Worm (Caenorhabditis elegans) whole organism, L1 larva: ENCODE measurements around the gene citk-1.

Experiments
- C04F5.9 ChIP-seq: sonication (generic microtip); optimal IDR thresholded peaks from 2 replicates; lab custom pipeline; 2016; ENCODE audit warnings: missing genetic modification characterization, missing compliant biosample characterization
- C16A3.4 ChIP-seq: fragments of 150-350 bp; optimal IDR thresholded peaks from 2 replicates; lab custom pipeline; 2014; ENCODE audit warnings: missing biosample characterization, missing genetic modification characterization
- F16B12.6 ChIP-seq: fragments of 150-350 bp; optimal IDR thresholded peaks from 2 replicates; lab custom pipeline; 2014; ENCODE audit warnings: missing biosample characterization, missing genetic modification characterization
- aha-1 ChIP-seq: fragments of 150-350 bp; optimal IDR thresholded peaks from 2 replicates; lab custom pipeline; 2014; ENCODE audit warnings: missing biosample characterization, missing genetic modification characterization
- alr-1 ChIP-seq: fragments of 200-800 bp; sonication (Bioruptor generic); optimal IDR thresholded peaks from 2 replicates; lab custom pipeline; 2018; ENCODE audit warnings: borderline replicate concordance, mild to moderate bottlenecking, missing genetic modification characterization, missing compliant biosample characterization
- aly-2 ChIP-seq: fragments of 150-350 bp; optimal IDR thresholded peaks from 2 replicates; lab custom pipeline; 2014; ENCODE audit warnings: missing biosample characterization, missing genetic modification characterization
- blmp-1 ChIP-seq: fragments of 150-350 bp; optimal IDR thresholded peaks from 2 replicates; lab custom pipeline; 2014; ENCODE audit warnings: missing biosample characterization, missing genetic modification characterization
- ceh-88 ChIP-seq: fragments of 200-800 bp; sonication (Bioruptor generic); IDR thresholded peaks from 2 replicates; pipeline ENCODE4 v1.3.6; 2022; ENCODE audit warnings: missing genetic modification characterization, missing compliant biosample characterization
- ceh-90 ChIP-seq: sonication (generic microtip); optimal IDR thresholded peaks from 2 replicates; lab custom pipeline; 2016; ENCODE audit warnings: missing genetic modification characterization, missing compliant biosample characterization
- ces-1 ChIP-seq: fragments of 150-350 bp; optimal IDR thresholded peaks from 2 replicates; lab custom pipeline; 2014; ENCODE audit warnings: missing biosample characterization, missing genetic modification reagents, missing genetic modification characterization
- dpl-1 ChIP-seq, 3 experiments: fragments of 150-350 bp in 2 of 3; sonication (generic microtip) in 1 of 3; optimal IDR thresholded peaks; 2 replicates each; lab custom pipeline; 2014 to 2017; ENCODE audit warnings: missing biosample characterization in 3 of 3, missing genetic modification characterization in 3 of 3, missing genetic modification reagents in 3 of 3
- dsc-1 ChIP-seq: sonication (generic microtip); optimal IDR thresholded peaks from 2 replicates; lab custom pipeline; 2016; ENCODE audit warnings: mild to moderate bottlenecking, missing genetic modification characterization, missing compliant biosample characterization
- egl-13 ChIP-seq: sonication (generic microtip); optimal IDR thresholded peaks from 2 replicates; lab custom pipeline; 2016; ENCODE audit warnings: missing genotype, missing genetic modification reagents, missing genetic modification characterization, missing compliant biosample characterization
- egl-27 ChIP-seq, 2 experiments: fragments of 150-350 bp in 1 of 2; sonication (generic microtip); optimal IDR thresholded peaks; 3 replicates each; lab custom pipeline; 2017 to 2018; ENCODE audit warnings: missing biosample characterization in 2 of 2, missing genetic modification characterization in 2 of 2, missing genetic modification reagents in 2 of 2
- elt-3 ChIP-seq, 6 experiments: fragments of 150-350 bp in 1 of 6; sonication (generic microtip); optimal IDR thresholded peaks; 2 replicates each; lab custom pipeline; 2017 to 2018; ENCODE audit warnings: missing biosample characterization in 6 of 6, missing genetic modification characterization in 6 of 6, inconsistent platforms in 1 of 6
- ets-5 ChIP-seq: fragments of 200-800 bp; sonication (Bioruptor generic); IDR thresholded peaks from 2 replicates; pipeline ENCODE4 v1.3.6; 2022; ENCODE audit warnings: missing genetic modification characterization, missing compliant biosample characterization
- fkh-10 ChIP-seq: sonication (generic microtip); optimal IDR thresholded peaks from 2 replicates; lab custom pipeline; 2017; ENCODE audit warnings: missing biosample characterization, missing genetic modification reagents, missing genetic modification characterization
- fkh-4 ChIP-seq: sonication (generic microtip); optimal IDR thresholded peaks from 2 replicates; lab custom pipeline; 2016; ENCODE audit warnings: missing compliant biosample characterization, missing genetic modification characterization, borderline replicate concordance
- fkh-8 ChIP-seq: sonication (generic microtip); optimal IDR thresholded peaks from 2 replicates; lab custom pipeline; 2016; ENCODE audit warnings: mild to moderate bottlenecking, missing genetic modification characterization, missing compliant biosample characterization
- fos-1 ChIP-seq: fragments of 150-350 bp; optimal IDR thresholded peaks from 2 replicates; lab custom pipeline; 2014; ENCODE audit warnings: missing biosample characterization, missing genetic modification characterization
- hlh-4 ChIP-seq: sonication (generic microtip); optimal IDR thresholded peaks from 2 replicates; lab custom pipeline; 2016; ENCODE audit warnings: mild to moderate bottlenecking, missing genetic modification characterization, missing compliant biosample characterization
- lin-14 ChIP-seq: fragments of 200-800 bp; sonication (Bioruptor generic); optimal IDR thresholded peaks from 2 replicates; lab custom pipeline; 2018; ENCODE audit warnings: mild to moderate bottlenecking, missing genetic modification characterization, moderate library complexity, missing compliant biosample characterization
- lir-3 ChIP-seq: sonication (generic microtip); optimal IDR thresholded peaks from 2 replicates; lab custom pipeline; 2016; ENCODE audit warnings: mild to moderate bottlenecking, missing genetic modification characterization, moderate library complexity, missing compliant biosample characterization; ENCODE audit not compliant: poor library complexity
- lsy-2 ChIP-seq, 2 experiments: fragments of 150-350 bp; optimal IDR thresholded peaks; 2 replicates each; lab custom pipeline; 2014; ENCODE audit warnings: missing biosample characterization in 2 of 2, missing genetic modification characterization in 2 of 2
- mab-9 ChIP-seq: fragments of 200-800 bp; sonication (Bioruptor generic); IDR thresholded peaks from 2 replicates; pipeline ENCODE4 v1.3.6; 2022; ENCODE audit warnings: missing genetic modification reagents, missing genetic modification characterization, missing compliant biosample characterization
- mdl-1 ChIP-seq, 2 experiments: fragments of 150-350 bp; optimal IDR thresholded peaks; 2 replicates each; lab custom pipeline; 2014 to 2017; ENCODE audit warnings: missing biosample characterization in 2 of 2, missing genetic modification characterization in 2 of 2, inconsistent platforms in 1 of 2
- nhr-11 ChIP-seq: fragments of 150-350 bp; optimal IDR thresholded peaks from 2 replicates; lab custom pipeline; 2014; ENCODE audit warnings: missing biosample characterization, missing genetic modification characterization
- nhr-19 ChIP-seq: fragments of 200-800 bp; sonication (Bioruptor generic); conservative IDR thresholded peaks from 2 replicates; pipeline ENCODE4 v1.3.6; 2022; ENCODE audit warnings: missing genetic modification characterization, missing compliant biosample characterization
- nhr-20 ChIP-seq: sonication (generic microtip); optimal IDR thresholded peaks from 2 replicates; lab custom pipeline; 2016; ENCODE audit warnings: mild to moderate bottlenecking, missing genetic modification characterization, missing compliant biosample characterization
- nhr-237 ChIP-seq: fragments of 150-350 bp; optimal IDR thresholded peaks from 2 replicates; lab custom pipeline; 2014; ENCODE audit warnings: missing biosample characterization, missing genetic modification characterization
- nhr-28 ChIP-seq: fragments of 150-350 bp; optimal IDR thresholded peaks from 2 replicates; lab custom pipeline; 2014; ENCODE audit warnings: missing biosample characterization, missing genetic modification characterization
- nhr-76 ChIP-seq: sonication (generic microtip); optimal IDR thresholded peaks from 2 replicates; lab custom pipeline; 2017; ENCODE audit warnings: missing biosample characterization, missing genetic modification characterization
- nhr-77 ChIP-seq: fragments of 150-350 bp; optimal IDR thresholded peaks from 2 replicates; lab custom pipeline; 2014; ENCODE audit warnings: missing biosample characterization, missing genetic modification characterization
- nhr-85 ChIP-seq: sonication (generic microtip); peaks from one replicate; lab custom pipeline; 2016; ENCODE audit warnings: missing genetic modification characterization, inconsistent platforms, missing compliant biosample characterization
- rnt-1 ChIP-seq: sonication (generic microtip); optimal IDR thresholded peaks from 2 replicates; lab custom pipeline; 2016; ENCODE audit warnings: mild to moderate bottlenecking, missing genetic modification characterization, moderate library complexity, missing compliant biosample characterization
- skn-1 ChIP-seq: fragments of 150-350 bp; optimal IDR thresholded peaks from 2 replicates; lab custom pipeline; 2014; ENCODE audit warnings: missing biosample characterization, missing genetic modification characterization
- snpc-4 ChIP-seq: fragments of 150-350 bp; optimal IDR thresholded peaks from 2 replicates; lab custom pipeline; 2014; ENCODE audit warnings: missing biosample characterization, missing genetic modification characterization
- snu-23 ChIP-seq: sonication (generic microtip); optimal IDR thresholded peaks from 2 replicates; lab custom pipeline; 2016; ENCODE audit warnings: missing genetic modification characterization, missing compliant biosample characterization
- sox-4 ChIP-seq: sonication (generic microtip); optimal IDR thresholded peaks from 2 replicates; lab custom pipeline; 2016; ENCODE audit warnings: missing genetic modification characterization, missing compliant biosample characterization
- sptf-1 ChIP-seq: fragments of 150-350 bp; optimal IDR thresholded peaks from 2 replicates; lab custom pipeline; 2014; ENCODE audit warnings: missing biosample characterization, missing genetic modification characterization
- swsn-7 ChIP-seq: sonication (generic microtip); optimal IDR thresholded peaks from 2 replicates; lab custom pipeline; 2016; ENCODE audit warnings: missing genetic modification characterization, missing compliant biosample characterization
- unc-130 ChIP-seq: fragments of 150-350 bp; optimal IDR thresholded peaks from 2 replicates; lab custom pipeline; 2017; ENCODE audit warnings: missing biosample characterization, missing genetic modification characterization, inconsistent platforms
- unc-30 ChIP-seq: sonication (generic microtip); optimal IDR thresholded peaks from 2 replicates; lab custom pipeline; 2017; ENCODE audit warnings: missing biosample characterization, missing genetic modification characterization
- unc-98 ChIP-seq: fragments of 200-800 bp; sonication (Bioruptor generic); IDR thresholded peaks from 2 replicates; pipeline ENCODE4 v1.3.6; 2022; ENCODE audit warnings: missing genetic modification characterization, missing compliant biosample characterization
- vab-15 ChIP-seq: sonication (generic microtip); optimal IDR thresholded peaks from 2 replicates; lab custom pipeline; 2017; ENCODE audit warnings: missing genotype, mild to moderate bottlenecking, missing genetic modification characterization, missing compliant biosample characterization
- zag-1 ChIP-seq: fragments of 150-350 bp; optimal IDR thresholded peaks from 2 replicates; lab custom pipeline; 2014; ENCODE audit warnings: missing biosample characterization, missing genetic modification characterization
- zip-4 ChIP-seq: fragments of 200-800 bp; sonication (Bioruptor generic); optimal IDR thresholded peaks from 2 replicates; lab custom pipeline; 2018; ENCODE audit warnings: mild to moderate bottlenecking, missing genetic modification characterization, moderate library complexity, missing compliant biosample characterization

citk-1 gene

DNA sequence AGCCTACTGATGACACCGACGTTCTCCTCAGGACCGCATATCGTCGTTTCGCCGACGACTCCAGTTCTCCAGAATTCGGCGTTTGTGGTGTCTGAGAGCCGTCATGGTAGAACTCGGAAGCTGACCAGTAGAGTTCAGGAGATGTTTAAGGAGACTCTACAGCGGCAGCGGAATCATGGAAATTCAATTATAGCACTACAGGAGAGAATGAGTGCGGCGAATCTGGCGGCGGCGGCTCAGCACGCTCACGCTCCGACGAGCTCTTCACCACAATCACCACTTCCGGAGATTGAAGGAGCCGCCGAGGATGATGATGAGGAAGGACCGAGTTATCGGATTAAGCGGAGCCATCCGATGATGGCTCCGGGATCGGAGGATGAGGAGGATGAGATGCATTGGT lies 29.1 kb upstream of the citk-1 start:
- TF ChIP-seq unc-130 (no peak), mdl-1 (tag; optimal IDR thresholded peaks at IDR 0.05; lab: Kevin White, UChicago) (no peak), mab-9 (GFP tag; lab: Robert Waterston, UW) (no peak), nhr-28 (tag; lab: Kevin White, UChicago) (no peak)

DNA sequence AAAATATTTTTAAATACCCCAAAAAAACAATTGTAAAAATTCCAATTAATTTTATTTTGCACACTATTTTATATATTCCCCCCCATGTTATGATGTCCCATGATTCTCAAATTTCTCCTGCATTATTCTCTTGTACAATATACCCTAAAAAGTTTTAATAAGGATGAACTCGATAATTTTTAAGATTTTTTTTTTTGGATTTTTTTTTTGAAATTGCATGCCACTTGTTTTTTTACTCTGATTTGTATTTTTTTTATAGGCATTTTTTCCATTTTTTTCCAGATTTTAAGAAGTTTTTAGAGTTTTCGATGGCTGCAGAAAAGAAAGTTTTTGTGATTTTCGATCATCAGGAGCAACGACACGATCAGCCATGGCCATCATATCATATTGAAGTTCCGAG lies 26.3 kb upstream of the citk-1 start, which contains the start of gene hda-10:
TSS of gene hda-10 (plus strand) at position 301 of the 400 bp plus-strand sequence.
- TF ChIP-seq nhr-85 (tag; lab: Kevin White, UChicago) (no peak), egl-13 (tag; lab: Kevin White, UChicago) (no peak), unc-30 (no peak), blmp-1 (tag; lab: Kevin White, UChicago) (no peak), ces-1 (no peak), nhr-237 (tag; lab: Kevin White, UChicago) (no peak), zag-1 (tag; lab: Kevin White, UChicago) (no peak), egl-27 (tag; optimal IDR thresholded peaks at IDR 0.05; lab: Kevin White, UChicago) (no peak), nhr-28 (tag; lab: Kevin White, UChicago) (no peak), C16A3.4 (tag; lab: Kevin White, UChicago) (no peak), ceh-90 (tag; lab: Kevin White, UChicago) (no peak), vab-15 (tag; lab: Kevin White, UChicago) (no peak)
- TF ChIP-seq, all 84 proteins: peak for 0

DNA sequence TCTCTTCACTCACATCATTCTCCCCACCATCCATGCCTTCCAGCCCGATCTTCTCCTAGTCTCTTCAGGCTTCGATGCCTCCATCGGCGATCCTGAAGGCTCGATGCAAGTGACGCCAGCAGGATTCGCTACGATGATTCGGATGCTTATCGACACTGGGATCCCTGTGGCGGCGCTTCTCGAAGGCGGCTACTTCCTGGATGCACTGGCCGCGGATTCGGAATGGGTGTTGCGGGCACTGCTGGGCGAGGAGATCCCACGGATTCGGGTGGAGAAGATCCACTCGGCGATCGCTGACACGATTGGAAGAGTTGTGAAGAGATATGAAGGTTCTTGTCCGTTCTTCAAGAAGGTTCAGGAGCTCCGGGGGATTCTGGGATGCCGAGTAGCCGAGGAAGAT lies 22.3 kb upstream of the citk-1 start:
- TF ChIP-seq dpl-1 (GFP tag; optimal IDR thresholded peaks at IDR 0.05; lab: Kevin White, UChicago): no peak
- no peak for TF ChIP-seq sox-4 (tag; lab: Kevin White, UChicago)
- TF ChIP-seq alr-1 (tag; lab: Kevin White, UChicago): no peak
- no peak for TF ChIP-seq nhr-19 (GFP tag; lab: Robert Waterston, UW)
- TF ChIP-seq nhr-77: no peak
- TF ChIP-seq lsy-2 (tag; optimal IDR thresholded peaks at IDR 0.05; lab: Kevin White, UChicago): no peak
- TF ChIP-seq lir-3 (tag; lab: Kevin White, UChicago): no peak
- no peak for TF ChIP-seq fkh-10 (GFP tag; lab: Kevin White, UChicago)
- no peak for TF ChIP-seq F16B12.6 (tag; lab: Kevin White, UChicago)
- TF ChIP-seq dsc-1 (tag; lab: Kevin White, UChicago): no peak
- TF ChIP-seq nhr-76 (tag; lab: Kevin White, UChicago): no peak
- TF ChIP-seq ets-5 (GFP tag; lab: Robert Waterston, UW): no peak

DNA sequence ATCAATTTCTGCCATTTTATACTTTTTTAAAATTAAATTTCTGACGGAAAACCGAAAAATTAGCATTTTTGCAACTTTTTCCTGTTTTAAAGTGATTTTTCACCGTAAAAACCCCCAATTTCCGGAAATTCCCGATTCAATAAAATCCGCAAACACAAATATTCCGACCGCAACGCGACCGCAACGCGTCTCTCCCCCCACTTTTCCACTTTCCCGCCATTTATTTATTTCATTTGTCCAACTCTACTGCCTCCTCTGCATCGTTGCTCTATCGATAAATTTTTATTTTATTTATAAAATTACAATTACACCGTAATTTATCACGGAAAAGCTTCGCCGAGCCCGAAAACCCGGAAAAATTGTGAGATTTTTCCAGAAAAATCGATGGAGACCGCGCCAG lies 20.4 kb upstream of the citk-1 start, which contains the start of gene mcd-1:
TSS of gene mcd-1 (plus strand) at position 267 of the 400 bp plus-strand sequence.
- TF ChIP-seq elt-3 (tag; optimal IDR thresholded peaks at IDR 0.05; lab: Kevin White, UChicago) (peak in 1 of 6 experiments; percentile 6), zip-4 (no peak), aly-2 (tag; lab: Kevin White, UChicago) (no peak), hlh-4 (tag; lab: Kevin White, UChicago) (no peak), nhr-85 (tag; lab: Kevin White, UChicago) (peak; percentile 69), unc-98 (GFP tag; lab: Robert Waterston, UW) (no peak), nhr-76 (tag; lab: Kevin White, UChicago) (no peak), sptf-1 (tag; lab: Kevin White, UChicago) (no peak), egl-13 (tag; lab: Kevin White, UChicago) (peak; percentile 26), C04F5.9 (tag; lab: Kevin White, UChicago) (no peak), ceh-88 (GFP tag; lab: Robert Waterston, UW) (no peak), snu-23 (GFP tag; lab: Kevin White, UChicago) (peak; percentile 65), swsn-7 (tag; lab: Kevin White, UChicago) (peak; percentile 21), fos-1 (peak; percentile 5), zag-1 (tag; lab: Kevin White, UChicago) (no peak), ces-1 (no peak), fkh-4 (no peak), lin-14 (GFP tag; lab: Kevin White, UChicago) (no peak), skn-1 (peak; percentile 43), egl-27 (tag; optimal IDR thresholded peaks at IDR 0.05; lab: Kevin White, UChicago) (no peak), rnt-1 (tag; lab: Kevin White, UChicago) (no peak), aha-1 (tag; lab: Kevin White, UChicago) (no peak), snpc-4 (tag; lab: Kevin White, UChicago) (no peak), lir-3 (tag; lab: Kevin White, UChicago) (no peak), nhr-11 (no peak), fkh-8 (peak; percentile 66), nhr-19 (GFP tag; lab: Robert Waterston, UW) (peak; percentile 17; the same call in 1 of the 2 replicates), fkh-10 (GFP tag; lab: Kevin White, UChicago) (peak; percentile 13), nhr-28 (tag; lab: Kevin White, UChicago) (no peak), nhr-20 (tag; lab: Kevin White, UChicago) (peak; percentile 48)
